Fruit fly (Drosophila melanogaster) whole organism, pupa: ENCODE measurements around the gene Rtnl1.

Experiments used
- CG12605 ChIP-seq: fragments of 200-800 bp; sonication (Bioruptor generic); IDR thresholded peaks from 2 replicates; pipeline ENCODE4 v1.3.6; 2022; ENCODE audit warnings: missing biosample characterization, missing genetic modification characterization
- CG32121 ChIP-seq: fragments of 200-800 bp; sonication (Bioruptor generic); IDR thresholded peaks from 2 replicates; pipeline ENCODE4 v1.3.6; 2022; ENCODE audit warnings: missing biosample characterization, missing genetic modification characterization
- D1 ChIP-seq: fragments of 200-800 bp; sonication (Bioruptor generic); optimal IDR thresholded peaks from 2 replicates; lab custom pipeline; 2018; ENCODE audit warnings: missing biosample characterization, mild to moderate bottlenecking, missing genetic modification characterization, moderate library complexity
- Pif1B ChIP-seq: fragments of 200-800 bp; sonication (Bioruptor generic); optimal IDR thresholded peaks from 3 replicates; lab custom pipeline; 2016; ENCODE audit warnings: missing biosample characterization, missing genetic modification characterization
- Snoo ChIP-seq: fragments of 200-800 bp; sonication (Bioruptor generic); optimal IDR thresholded peaks from 3 replicates; lab custom pipeline; 2017; ENCODE audit warnings: missing biosample characterization, mild to moderate bottlenecking, missing genetic modification characterization, inconsistent platforms

- TF ChIP-seq CG12605 (GFP tag; lab: Robert Waterston, UW) (no peak), D1 (no peak), Snoo (tag; lab: Kevin White, UChicago) (no peak), CG32121 (GFP tag; lab: Robert Waterston, UW) (no peak), Pif1B (GFP tag; lab: Kevin White, UChicago) (no peak)
These were observed 30.4 kb downstream of the Rtnl1 start, which contains the start of gene CG8891 for dm6 chr2L:4979138-4979537.
